Worm (Caenorhabditis elegans): ENCODE results near the gene ugt-36.

DNA sequence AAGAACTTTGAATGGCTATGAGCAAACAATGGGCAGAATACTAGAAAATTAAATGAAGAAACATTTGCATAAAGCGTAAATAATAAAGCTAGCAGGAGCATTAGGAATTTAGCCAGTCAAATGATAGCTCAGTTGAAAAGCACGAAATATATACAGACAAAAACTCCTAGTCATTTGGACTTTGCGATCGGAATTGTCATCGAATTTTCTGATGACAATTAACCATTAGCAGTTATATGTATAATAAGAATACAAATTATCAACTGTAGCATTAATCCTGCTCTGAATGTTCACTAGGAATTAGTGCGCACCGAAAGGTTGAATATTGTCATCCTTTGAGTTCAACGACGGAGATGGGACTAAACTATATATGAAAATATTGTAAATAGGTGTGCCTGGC lies 19.4 kb upstream of the ugt-36 start, which contains the start of gene ugt-38:
- no peak for TF ChIP-seq sea-1 (GFP tag; conservative IDR thresholded peaks at IDR 0.05)
- no peak for TF ChIP-seq hmbx-1 (tag; optimal IDR thresholded peaks at IDR 0.05)
- no peak for TF ChIP-seq F13C5.2 (tag; optimal IDR thresholded peaks at IDR 0.05)
- no peak for TF ChIP-seq ama-1 (optimal IDR thresholded peaks at IDR 0.05)
- TF ChIP-seq ceh-36 (tag; optimal IDR thresholded peaks at IDR 0.05) = no peak
- no peak for TF ChIP-seq flt-1 (GFP tag; IDR thresholded peaks at IDR 0.05)
- TF ChIP-seq B0310.2 (tag; optimal IDR thresholded peaks at IDR 0.05) = no peak
- TF ChIP-seq hmg-4 (GFP tag; optimal IDR thresholded peaks at IDR 0.05) = no peak
- TF ChIP-seq ceh-13 (GFP tag; optimal IDR thresholded peaks at IDR 0.05) = no peak
- TF ChIP-seq tbx-37 (GFP tag; conservative IDR thresholded peaks at IDR 0.05) = no peak
- TF ChIP-seq pes-1 (GFP tag; IDR thresholded peaks at IDR 0.05) = no peak
- no peak for TF ChIP-seq tbx-11 (GFP tag; IDR thresholded peaks at IDR 0.05)
- no peak for TF ChIP-seq ets-7 (tag; optimal IDR thresholded peaks at IDR 0.05)
- TF ChIP-seq tra-4 (tag; optimal IDR thresholded peaks at IDR 0.05) = no peak
